Worm (Caenorhabditis elegans): ENCODE results near the gene F58H1.8.

F58H1.8 gene

DNA sequence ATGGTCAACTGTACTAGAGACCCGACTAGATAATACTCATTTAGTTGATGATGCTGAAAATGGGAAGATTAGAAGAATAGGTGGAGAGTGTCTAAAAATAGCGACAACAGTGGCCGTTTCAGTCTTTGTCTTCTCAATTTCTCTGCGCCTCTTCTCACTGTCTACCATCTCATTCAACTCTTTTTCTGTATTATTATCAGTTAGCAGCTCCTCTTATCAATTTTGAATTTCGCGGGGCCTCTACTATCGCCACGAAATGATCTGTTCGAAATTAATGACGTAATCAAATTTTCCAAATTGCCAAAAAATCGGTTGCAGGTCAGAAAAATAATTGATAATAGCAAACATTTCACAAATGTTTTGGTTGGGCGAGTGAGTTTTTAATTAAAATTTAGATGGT, 6.7 kb downstream of the F58H1.8 start (continued):
- no peak for TF ChIP-seq unc-130 (GFP tag; optimal IDR thresholded peaks at IDR 0.05)
- no peak for TF ChIP-seq ZK337.2 (GFP tag; IDR thresholded peaks at IDR 0.05)
- TF ChIP-seq nhr-48 (tag; optimal IDR thresholded peaks at IDR 0.05) = peak; percentile 74
- no peak for TF ChIP-seq ztf-7 (tag; optimal IDR thresholded peaks at IDR 0.05)
- no peak for TF ChIP-seq mxl-2 (GFP tag; conservative IDR thresholded peaks at IDR 0.05)
- TF ChIP-seq dmd-9 (GFP tag; IDR thresholded peaks at IDR 0.05) = no peak
- TF ChIP-seq mes-2 (tag; optimal IDR thresholded peaks at IDR 0.05; ENCODE audit: poor library complexity, severe bottlenecking) = no peak
- no peak for TF ChIP-seq duxl-1 (tag; optimal IDR thresholded peaks at IDR 0.05; ENCODE audit: poor library complexity)
- TF ChIP-seq F10B5.3 (tag; optimal IDR thresholded peaks at IDR 0.05) = no peak
- TF ChIP-seq egl-27 (tag; optimal IDR thresholded peaks at IDR 0.05) = no peak
- TF ChIP-seq hlh-30 (tag; optimal IDR thresholded peaks at IDR 0.05; ENCODE audit: insufficient read depth) = no peak
- TF ChIP-seq dpl-1 (GFP tag; optimal IDR thresholded peaks at IDR 0.05) = peak; percentile 7
- no peak for TF ChIP-seq egl-43 (GFP tag; IDR thresholded peaks at IDR 0.05)
- no peak for TF ChIP-seq nhr-102 (tag; optimal IDR thresholded peaks at IDR 0.05)
- TF ChIP-seq lin-13 (GFP tag; optimal IDR thresholded peaks at IDR 0.05) = no peak

DNA sequence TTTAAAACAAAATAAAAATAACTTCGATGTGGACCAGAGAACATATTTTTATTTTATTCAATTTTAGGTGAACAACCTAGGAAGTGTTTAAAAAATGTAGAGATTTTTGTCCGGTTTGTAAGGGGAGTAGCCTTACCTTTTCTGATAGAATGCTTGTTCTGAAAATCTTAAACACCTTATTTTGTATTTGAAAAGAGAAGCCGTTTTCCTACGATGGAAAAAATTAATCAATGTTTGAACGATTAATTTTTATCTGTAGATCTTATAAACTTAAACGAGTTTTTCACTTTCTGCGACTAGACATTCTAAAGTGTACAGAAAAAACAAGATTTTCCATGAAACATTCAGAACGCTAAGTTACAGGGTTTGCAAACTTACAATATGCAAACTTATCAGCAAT, 7.4 kb downstream of the F58H1.8 start, which contains the start of gene F58H1.6:
Gene F58H1.6 (plus strand): TSS at position 301 of the 400 bp plus-strand sequence.
- TF ChIP-seq zip-2 (tag; optimal IDR thresholded peaks at IDR 0.05) = no peak
- TF ChIP-seq nhr-76 (tag; optimal IDR thresholded peaks at IDR 0.05) = no peak
- TF ChIP-seq sdz-12 (GFP tag; optimal IDR thresholded peaks at IDR 0.05) = no peak
- no peak for TF ChIP-seq attf-4 (tag; optimal IDR thresholded peaks at IDR 0.05)
- TF ChIP-seq daf-12 (tag; optimal IDR thresholded peaks at IDR 0.05) = no peak
- no peak for TF ChIP-seq F26F4.8 (GFP tag; conservative IDR thresholded peaks at IDR 0.05)
- TF ChIP-seq nhr-237 (tag; optimal IDR thresholded peaks at IDR 0.05) = no peak
- no peak for TF ChIP-seq mdl-1 (tag; optimal IDR thresholded peaks at IDR 0.05)
- no peak for TF ChIP-seq ces-1 (GFP tag; optimal IDR thresholded peaks at IDR 0.05)
- no peak for TF ChIP-seq aha-1 (tag)
- TF ChIP-seq cey-2 (tag; optimal IDR thresholded peaks at IDR 0.05; ENCODE audit: borderline replicate concordance, insufficient read depth) = no peak
- TF ChIP-seq madf-9 (GFP tag; conservative IDR thresholded peaks at IDR 0.05) = no peak
- no peak for TF ChIP-seq ceh-28 (tag; optimal IDR thresholded peaks at IDR 0.05)
- TF ChIP-seq vab-7 (GFP tag; IDR thresholded peaks at IDR 0.05) = no peak
- no peak for TF ChIP-seq lin-1 (GFP tag; IDR thresholded peaks at IDR 0.05)
- TF ChIP-seq fos-1 (tag; optimal IDR thresholded peaks at IDR 0.05) = no peak
- TF ChIP-seq lin-13 (GFP tag; optimal IDR thresholded peaks at IDR 0.05) = no peak

DNA sequence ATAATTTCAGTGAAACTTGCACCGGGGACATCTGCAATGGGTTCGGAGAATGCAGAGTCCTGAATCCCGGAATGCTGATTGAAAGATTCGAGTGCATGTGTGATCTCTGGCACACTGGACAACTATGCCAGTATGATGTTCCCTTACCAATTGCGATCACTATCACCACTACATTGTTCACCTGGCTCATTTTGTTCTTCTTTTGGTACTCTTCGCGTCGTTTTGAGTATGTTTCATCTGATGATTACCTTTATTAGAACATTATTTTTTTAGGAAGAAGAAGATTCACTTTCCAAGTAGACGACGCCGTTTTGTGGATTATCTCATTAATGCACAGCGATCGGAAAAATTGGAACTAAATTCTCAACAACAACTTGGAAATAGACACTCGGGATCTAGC, 8.8 kb downstream of the F58H1.8 start:
- TF ChIP-seq aha-1 (tag) (peak; percentile 78), unc-62 (GFP tag; optimal IDR thresholded peaks at IDR 0.05 in 1 of 2) (peak in 1 of 2 experiments; percentile 92), unc-62 (tag; optimal IDR thresholded peaks at IDR 0.05) (no peak), mep-1 (tag; optimal IDR thresholded peaks at IDR 0.05) (no peak)

DNA sequence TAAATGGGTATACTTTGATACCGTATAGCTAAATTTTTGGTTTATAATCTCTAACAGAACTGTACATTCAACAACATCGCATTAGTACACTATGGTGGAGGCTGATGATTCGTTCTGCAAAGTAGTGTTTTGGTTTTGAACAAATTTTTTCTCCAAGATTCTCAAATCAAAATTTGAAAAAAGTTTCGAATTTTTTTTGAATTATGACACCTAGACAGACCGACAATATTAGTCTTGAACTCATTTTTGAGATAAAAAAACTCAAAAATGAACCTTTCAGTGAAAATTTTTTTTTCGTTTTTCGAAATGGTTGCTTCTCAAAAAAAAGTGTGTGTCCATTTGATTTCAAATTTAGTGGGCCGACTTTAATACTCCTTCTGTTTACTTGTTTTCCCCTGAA, 10.5 kb downstream of the F58H1.8 start:
- TF ChIP-seq zag-1 (tag; optimal IDR thresholded peaks at IDR 0.05) (no peak), dve-1 (tag; optimal IDR thresholded peaks at IDR 0.05; ENCODE audit: insufficient read depth) (no peak), unc-130 (GFP tag; optimal IDR thresholded peaks at IDR 0.05) (no peak), aha-1 (tag) (peak; percentile 94), Y48G9A.11 (GFP tag; IDR thresholded peaks at IDR 0.05) (no peak)
